Worm (Caenorhabditis elegans) whole organism, L4/young adult: ENCODE results near the gene gpa-3.

Experiments used
- W03F9.2 ChIP-seq: fragments of 150-350 bp; optimal IDR thresholded peaks from 2 replicates; lab custom pipeline; 2014; ENCODE audit warnings: missing biosample characterization, missing genetic modification characterization
- dao-5 ChIP-seq: sonication (generic microtip); optimal IDR thresholded peaks from 2 replicates; lab custom pipeline; 2016; ENCODE audit warnings: missing genotype, missing genetic modification characterization, moderate library complexity, missing compliant biosample characterization
- him-1 ChIP-seq: sonication (generic microtip); optimal IDR thresholded peaks from 2 replicates; lab custom pipeline; 2016; ENCODE audit warnings: missing genotype, missing genetic modification reagents, missing genetic modification characterization, missing compliant biosample characterization

ce11 chrV:9340318-9340717, 19.3 kb downstream of the gpa-3 start:
- no peak for TF ChIP-seq him-1
- no peak for TF ChIP-seq W03F9.2 (tag; lab: Kevin White, UChicago)
- TF ChIP-seq dao-5 (tag; lab: Kevin White, UChicago), result no peak
